Fruit fly (Drosophila melanogaster): ENCODE data around the gene CG17264.

CG17264 gene

dm6 chr2L:3034969-3035368, 16.7 kb downstream of the CG17264 start, which contains the start of gene CG17258:
CG17258 (minus strand) TSS chr2L:3035348.
- TF ChIP-seq pan (optimal IDR thresholded peaks at IDR 0.05) (no peak), usp (GFP tag; optimal IDR thresholded peaks at IDR 0.05) (no peak), CG8478 (optimal IDR thresholded peaks at IDR 0.05) (no peak), psq (optimal IDR thresholded peaks at IDR 0.05) (no peak), Dll (optimal IDR thresholded peaks at IDR 0.05) (no peak), EcR (GFP tag; optimal IDR thresholded peaks at IDR 0.05) (no peak)

DNA sequence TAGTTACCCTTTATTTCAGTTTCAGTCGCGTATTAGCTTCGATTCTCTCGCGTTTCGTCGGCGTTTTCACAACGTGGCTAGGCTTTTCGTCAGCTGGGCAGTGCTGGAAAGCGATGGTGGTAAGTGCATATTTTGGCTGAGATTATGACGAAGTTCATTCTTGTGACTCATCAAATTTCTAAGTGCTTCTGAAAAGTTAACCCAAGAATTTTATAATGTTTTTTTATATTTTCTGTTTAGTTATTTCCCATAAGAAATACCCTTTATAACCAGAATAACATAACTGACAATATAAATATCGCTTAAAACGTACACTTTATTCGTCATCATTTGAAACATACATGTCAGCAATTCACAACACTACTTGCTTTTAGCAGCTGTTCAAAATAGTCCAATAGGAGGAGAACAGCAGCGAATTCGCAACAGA, 18.9 kb downstream of the CG17264 start, which contains the start of the genes CG17260 and SerRS:
Gene CG17260, plus strand, starts transcription at position 78 of the 427 bp plus-strand sequence.
Gene SerRS, minus strand, starts transcription at position 251 of the 427 bp plus-strand sequence.
- TF ChIP-seq pan (optimal IDR thresholded peaks at IDR 0.05): no peak
- TF ChIP-seq EcR (GFP tag; optimal IDR thresholded peaks at IDR 0.05): no peak
- no peak for TF ChIP-seq usp (GFP tag; optimal IDR thresholded peaks at IDR 0.05)
- TF ChIP-seq Dll (optimal IDR thresholded peaks at IDR 0.05): no peak
- no peak for TF ChIP-seq psq (optimal IDR thresholded peaks at IDR 0.05)
- no peak for TF ChIP-seq CG8478 (optimal IDR thresholded peaks at IDR 0.05)

DNA sequence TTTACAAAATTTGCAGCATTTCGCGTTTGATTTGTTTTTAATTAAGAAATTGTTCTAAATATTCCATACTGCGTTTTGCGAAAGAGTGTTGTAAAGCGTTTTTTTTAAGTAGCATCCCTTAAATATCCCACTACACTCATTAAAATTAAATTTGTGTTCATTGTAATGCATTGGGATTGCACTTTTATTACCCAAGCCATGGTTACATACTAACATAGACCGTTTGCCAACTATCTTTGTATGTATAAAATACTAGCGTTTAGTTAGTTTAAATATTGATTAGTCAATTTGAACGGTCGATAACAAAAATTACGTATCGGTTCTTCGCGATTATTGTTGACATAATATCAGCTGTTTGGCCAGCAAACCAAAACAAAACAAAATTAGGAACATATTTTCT, 21.5 kb downstream of the CG17264 start, which contains the start of the genes cnir and CG17221:
Gene cnir, minus strand, starts transcription at position 39 of the 400 bp plus-strand sequence.
Gene CG17221, plus strand, starts transcription at position 203 of the 400 bp plus-strand sequence.
- TF ChIP-seq Dll (optimal IDR thresholded peaks at IDR 0.05): no peak
- no peak for TF ChIP-seq EcR (GFP tag; optimal IDR thresholded peaks at IDR 0.05)
- TF ChIP-seq pan (optimal IDR thresholded peaks at IDR 0.05): no peak
- TF ChIP-seq psq (optimal IDR thresholded peaks at IDR 0.05): no peak
- TF ChIP-seq CG8478 (optimal IDR thresholded peaks at IDR 0.05): no peak
- TF ChIP-seq usp (GFP tag; optimal IDR thresholded peaks at IDR 0.05): no peak

DNA sequence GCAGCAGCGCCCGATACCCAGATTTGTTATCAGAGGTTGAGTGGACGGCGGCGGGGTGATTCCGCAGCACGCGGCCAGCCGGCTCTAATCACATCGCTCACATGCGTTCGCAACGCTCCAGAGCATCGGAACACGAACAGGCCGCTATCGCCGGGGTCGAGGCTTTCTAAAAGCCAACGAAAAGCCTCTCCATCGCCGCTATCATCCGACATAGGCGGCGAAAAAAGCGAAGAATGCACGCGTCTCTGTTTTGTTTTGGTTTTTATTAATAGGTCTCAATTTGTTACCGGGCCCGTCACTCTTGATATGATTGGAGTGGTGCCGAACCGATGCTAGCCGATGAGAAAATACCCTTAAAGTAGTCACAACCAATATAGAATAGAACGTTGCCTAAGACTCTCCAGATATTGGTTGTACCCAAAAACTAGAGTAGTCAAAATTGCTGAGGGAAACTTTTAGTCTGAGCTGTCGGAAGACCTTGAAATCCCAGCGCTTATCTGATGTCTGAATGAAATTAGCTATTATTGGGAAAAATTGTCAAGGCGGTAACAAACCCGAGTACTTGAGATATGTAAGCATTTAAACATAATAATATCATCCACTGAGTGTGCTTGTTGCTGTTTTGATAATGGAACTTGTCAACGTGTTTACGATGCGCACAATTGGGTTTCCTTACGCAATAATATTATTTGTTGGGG, 23.8 kb downstream of the CG17264 start, which contains the start of gene CG17261:
Gene CG17261, plus strand, starts transcription at position 634 of the 698 bp plus-strand sequence.
- TF ChIP-seq usp (GFP tag; optimal IDR thresholded peaks at IDR 0.05) (no peak), psq (optimal IDR thresholded peaks at IDR 0.05) (no peak), pan (optimal IDR thresholded peaks at IDR 0.05) (no peak), CG8478 (optimal IDR thresholded peaks at IDR 0.05) (no peak), EcR (GFP tag; optimal IDR thresholded peaks at IDR 0.05) (no peak), Dll (optimal IDR thresholded peaks at IDR 0.05) (no peak)

dm6 chr2L:3043647-3044046, 25.3 kb downstream of the CG17264 start, which contains the start of gene FASN2:
FASN2 (plus strand) TSS chr2L:3043947.
- TF ChIP-seq usp (GFP tag; optimal IDR thresholded peaks at IDR 0.05) (no peak), Dll (optimal IDR thresholded peaks at IDR 0.05) (no peak), CG8478 (optimal IDR thresholded peaks at IDR 0.05) (no peak), psq (optimal IDR thresholded peaks at IDR 0.05) (no peak), EcR (GFP tag; optimal IDR thresholded peaks at IDR 0.05) (no peak), pan (optimal IDR thresholded peaks at IDR 0.05) (no peak)

DNA sequence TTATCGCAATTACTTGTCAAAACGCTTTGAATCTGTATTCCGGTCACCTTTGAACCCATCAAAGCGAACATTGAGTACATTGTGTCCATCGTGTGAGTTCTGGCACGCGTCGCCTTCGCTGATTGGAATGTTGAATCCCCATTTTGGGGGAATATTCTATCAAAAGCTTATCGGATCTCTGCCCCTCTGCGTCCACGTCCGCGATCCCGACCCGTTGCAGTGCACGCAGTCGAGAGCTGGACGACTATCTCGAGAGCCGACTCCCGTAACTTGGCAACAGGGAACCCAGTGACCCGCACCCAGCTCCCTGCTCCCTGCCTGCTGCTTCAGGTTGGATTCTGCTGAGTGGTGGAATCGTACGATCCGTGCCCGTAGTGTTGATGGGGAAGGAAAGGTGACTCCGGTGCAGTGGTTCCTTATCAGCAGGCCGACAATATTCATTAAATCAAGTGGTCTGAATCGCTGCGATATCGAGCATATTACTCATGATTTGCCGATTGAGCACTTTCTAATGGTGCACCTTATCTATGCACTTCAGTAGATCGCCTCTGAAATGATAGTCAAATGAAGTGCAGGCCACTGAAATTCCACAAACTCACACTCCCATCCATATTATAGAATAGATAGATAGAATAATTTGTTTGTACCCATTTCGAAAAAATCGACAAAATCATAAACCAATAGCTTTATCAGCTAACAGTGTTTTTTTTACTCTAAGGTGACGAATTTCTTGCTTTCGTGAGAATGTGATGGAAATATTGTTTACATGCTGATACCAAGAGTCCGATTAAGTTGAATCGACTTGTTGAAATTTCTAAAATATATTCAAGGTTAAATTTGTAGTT, 26.6 kb downstream of the CG17264 start:
- TF ChIP-seq EcR (GFP tag; optimal IDR thresholded peaks at IDR 0.05) (no peak), CG8478 (optimal IDR thresholded peaks at IDR 0.05) (no peak), pan (optimal IDR thresholded peaks at IDR 0.05) (no peak), psq (optimal IDR thresholded peaks at IDR 0.05) (no peak), usp (GFP tag; optimal IDR thresholded peaks at IDR 0.05) (no peak), Dll (optimal IDR thresholded peaks at IDR 0.05) (no peak)

DNA sequence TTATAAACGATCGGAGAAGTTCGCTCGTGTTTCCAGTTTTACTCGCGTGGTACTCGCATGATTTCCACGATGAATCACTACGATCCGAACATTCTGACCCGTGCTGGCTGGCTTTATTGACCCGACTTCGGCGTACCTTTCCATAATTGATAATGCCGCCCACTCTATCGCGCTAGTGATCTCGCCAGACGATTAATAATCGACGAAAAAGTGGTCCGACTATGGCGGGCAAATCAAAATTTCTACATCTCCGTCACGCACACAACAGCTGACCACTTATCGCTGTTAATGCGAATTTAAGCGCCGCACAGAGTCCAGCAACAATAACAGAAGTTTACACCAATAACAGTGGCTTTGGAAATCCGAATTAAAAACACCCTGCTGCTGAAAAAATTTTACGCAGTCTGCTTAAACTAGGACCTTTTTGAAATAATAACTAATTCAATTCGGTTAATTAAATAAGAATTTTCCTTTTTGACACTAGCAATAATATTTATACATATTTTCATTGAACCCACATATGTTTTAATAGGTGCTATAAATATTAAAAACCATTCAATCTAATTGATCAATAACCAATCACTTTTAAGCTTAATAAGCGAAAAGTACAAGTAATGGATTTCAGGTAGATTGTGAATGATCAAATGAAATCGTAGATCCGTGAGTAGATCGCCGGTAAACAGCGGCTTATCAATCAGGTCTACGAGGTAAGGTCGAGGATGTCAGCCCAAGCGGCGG, 37.6 kb downstream of the CG17264 start:
- TF ChIP-seq Dll (optimal IDR thresholded peaks at IDR 0.05) (no peak), CG8478 (optimal IDR thresholded peaks at IDR 0.05) (no peak), usp (GFP tag; optimal IDR thresholded peaks at IDR 0.05) (no peak), EcR (GFP tag; optimal IDR thresholded peaks at IDR 0.05) (no peak), psq (optimal IDR thresholded peaks at IDR 0.05) (no peak), pan (optimal IDR thresholded peaks at IDR 0.05) (no peak)

dm6 chr2L:3056448-3056790, 38.1 kb downstream of the CG17264 start, which contains the start of gene FASN1:
FASN1 (plus strand) TSS chr2L:3056598.
- TF ChIP-seq Dll (optimal IDR thresholded peaks at IDR 0.05) (peak; percentile 22), CG8478 (optimal IDR thresholded peaks at IDR 0.05) (no peak), EcR (GFP tag; optimal IDR thresholded peaks at IDR 0.05) (no peak), psq (optimal IDR thresholded peaks at IDR 0.05) (no peak)

DNA sequence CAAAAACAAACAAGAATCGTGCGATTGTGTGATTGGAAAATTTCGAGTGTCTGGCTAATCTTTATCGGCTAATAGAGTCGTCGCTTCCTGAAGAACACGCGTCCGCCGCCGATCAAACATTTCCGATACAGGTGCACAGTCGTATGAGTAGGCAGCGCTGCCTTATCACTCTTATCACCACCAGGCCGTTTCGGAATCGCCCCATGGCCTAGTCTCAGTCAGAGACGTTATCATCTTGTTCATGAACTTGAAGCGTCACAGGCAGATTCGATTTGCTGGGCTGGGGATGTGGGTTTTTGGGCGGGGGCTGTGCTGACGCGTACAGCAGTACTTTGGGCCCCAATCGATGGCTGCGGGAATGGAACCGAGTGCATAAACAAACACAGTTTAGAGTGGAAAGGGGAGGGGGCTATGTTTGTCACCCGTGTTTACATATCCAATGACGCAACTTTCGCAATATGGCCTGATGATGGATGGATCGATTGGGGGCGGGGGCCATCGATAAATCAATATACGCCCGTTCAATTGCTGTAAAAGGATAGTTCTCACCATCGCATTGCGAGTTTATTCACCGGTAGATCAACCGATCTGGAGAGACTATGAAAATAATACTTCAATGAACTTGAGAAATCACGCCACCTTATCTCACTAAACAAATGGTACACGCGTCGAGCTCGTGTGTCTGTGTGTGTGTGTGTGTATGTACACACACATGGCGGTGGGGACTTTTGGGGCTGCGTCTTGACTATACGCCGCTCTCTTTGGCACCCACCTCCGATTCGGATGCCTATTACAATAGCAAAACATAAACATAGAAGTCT, 39.9 kb downstream of the CG17264 start:
- TF ChIP-seq usp (GFP tag; optimal IDR thresholded peaks at IDR 0.05) (no peak), pan (optimal IDR thresholded peaks at IDR 0.05) (no peak), CG8478 (optimal IDR thresholded peaks at IDR 0.05) (no peak), EcR (GFP tag; optimal IDR thresholded peaks at IDR 0.05) (no peak), Dll (optimal IDR thresholded peaks at IDR 0.05) (no peak)

DNA sequence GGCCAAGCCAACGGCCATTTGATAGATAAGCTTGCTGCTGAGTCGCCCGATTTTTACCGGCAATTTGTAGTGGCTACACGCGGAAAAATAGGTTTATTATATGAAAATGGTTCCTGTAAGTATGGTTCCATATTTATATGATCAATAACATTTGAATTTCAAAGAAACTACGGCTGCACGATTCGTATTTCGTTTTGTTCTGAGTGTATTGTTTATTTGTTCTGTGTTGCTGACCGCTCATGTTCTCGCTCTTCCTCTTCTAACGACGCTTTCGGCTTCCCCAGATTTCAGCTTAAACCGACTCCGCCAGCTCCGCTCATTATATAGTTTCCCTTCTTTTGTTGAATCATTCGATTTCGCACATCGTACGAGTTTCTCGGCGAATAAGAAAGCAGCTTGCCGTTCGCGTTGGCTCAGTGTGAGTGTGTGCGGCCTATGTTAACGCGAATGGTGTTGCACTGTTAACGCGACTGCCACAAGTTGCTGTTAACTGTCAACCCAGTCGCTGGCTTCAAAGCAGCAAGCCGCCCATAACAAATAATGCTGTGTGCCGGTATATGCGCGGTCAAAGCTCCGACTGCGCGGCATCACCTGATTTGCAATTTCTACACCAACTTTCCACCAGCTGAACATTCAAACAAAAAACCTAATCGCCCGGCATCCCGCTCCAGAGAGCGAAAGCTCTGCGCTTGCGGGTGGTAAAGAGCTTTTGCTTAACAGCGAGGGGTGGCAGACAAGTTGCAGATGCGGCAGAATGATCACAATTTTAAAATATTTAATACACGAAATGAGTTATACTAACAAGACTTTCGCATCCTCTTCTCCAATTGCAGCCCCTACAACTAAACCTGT, 40.7 kb downstream of the CG17264 start:
- no peak for TF ChIP-seq psq (optimal IDR thresholded peaks at IDR 0.05)
- no peak for TF ChIP-seq EcR (GFP tag; optimal IDR thresholded peaks at IDR 0.05)
- TF ChIP-seq CG8478 (optimal IDR thresholded peaks at IDR 0.05): no peak
- no peak for TF ChIP-seq Dll (optimal IDR thresholded peaks at IDR 0.05)
- TF ChIP-seq pan (optimal IDR thresholded peaks at IDR 0.05): no peak
- TF ChIP-seq usp (GFP tag; optimal IDR thresholded peaks at IDR 0.05): no peak

All from whole organism.